Fruit fly (Drosophila melanogaster) whole organism, larva: ENCODE results near the gene Takl2.

ENCODE experiments used
- noc ChIP-seq: fragments of 200-800 bp; sonication (Bioruptor generic); optimal IDR thresholded peaks from 3 replicates; lab custom pipeline; 2019; ENCODE audit warnings: missing biosample characterization, mild to moderate bottlenecking, missing genetic modification characterization, moderate library complexity

Takl2 gene

DNA sequence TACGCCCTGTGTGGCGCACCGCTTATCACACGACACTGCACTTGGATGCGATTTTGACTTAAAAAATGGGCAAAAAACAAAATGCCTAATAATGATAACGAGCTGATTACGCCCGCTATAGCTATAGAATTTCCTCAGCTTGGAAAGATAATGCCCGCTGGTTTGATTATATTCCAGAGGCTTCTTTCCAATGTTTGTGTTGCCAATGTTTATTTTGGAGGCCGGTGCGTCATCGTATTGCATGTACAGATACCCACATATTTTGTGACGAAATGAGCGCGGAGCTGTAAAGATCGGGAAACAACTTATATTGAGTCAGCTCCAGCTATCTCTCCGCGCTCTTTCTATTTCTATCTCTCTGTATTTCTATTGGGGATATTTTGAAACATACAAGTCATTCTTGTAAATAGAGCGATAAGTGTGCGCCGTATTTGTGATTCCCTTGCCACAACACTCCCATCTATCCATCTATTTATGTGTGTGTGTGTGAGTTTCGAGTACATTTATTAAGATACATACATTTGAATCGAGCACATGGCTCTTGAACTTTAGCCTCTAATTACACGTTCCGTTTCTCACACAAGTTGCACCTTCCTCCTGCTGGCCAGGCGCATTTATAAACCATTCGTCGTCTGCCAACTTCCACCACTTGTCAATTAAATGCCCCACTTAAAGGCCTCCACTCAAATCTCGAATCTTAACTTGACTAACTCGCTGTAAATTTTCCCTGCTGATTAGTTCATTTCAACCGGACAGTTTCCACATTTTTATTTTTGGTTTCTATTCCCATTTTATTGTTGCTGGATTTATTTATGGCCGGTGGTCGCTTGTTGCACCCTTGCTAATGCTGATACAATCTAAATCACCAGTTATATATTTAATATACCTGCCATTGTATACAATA, 49.4 kb downstream of the Takl2 start:
- peak; percentile 94 for TF ChIP-seq noc (tag; lab: Kevin White, UChicago)
